Fruit fly (Drosophila melanogaster): ENCODE measurements around the gene CG9782.

- TF ChIP-seq dac (GFP tag; optimal IDR thresholded peaks at IDR 0.05) (no peak), CG6854 (GFP tag; optimal IDR thresholded peaks at IDR 0.05) (no peak), topi (GFP tag; optimal IDR thresholded peaks at IDR 0.05) (no peak), Lpt (GFP tag; optimal IDR thresholded peaks at IDR 0.05) (no peak), Blimp-1 (GFP tag; optimal IDR thresholded peaks at IDR 0.05) (no peak)
Measured at dm6 chrX:16654931-16655409, 33.6 kb upstream of the CG9782 start, which contains the start of the genes Nemp and r.

All from whole organism, prepupa.